Worm (Caenorhabditis elegans) whole organism, young adult: Measurements from ENCODE around the gene skr-17.

Experiments
- B0261.1 ChIP-seq: sonication (generic microtip); optimal IDR thresholded peaks from 2 replicates; lab custom pipeline; 2016; ENCODE audit warnings: mild to moderate bottlenecking, missing genetic modification characterization, moderate library complexity, missing compliant biosample characterization
- D2030.7 ChIP-seq: fragments of 200-800 bp; sonication (Bioruptor generic); IDR thresholded peaks from 2 replicates; pipeline ENCODE4 v1.3.6; 2022; ENCODE audit warnings: missing genetic modification reagents, missing genetic modification characterization, missing compliant biosample characterization
- F23B12.7 ChIP-seq: sonication (generic microtip); optimal IDR thresholded peaks from 2 replicates; lab custom pipeline; 2017; ENCODE audit warnings: missing genetic modification characterization, mild to moderate bottlenecking, missing compliant biosample characterization, antibody characterized with exemption, moderate library complexity; ENCODE audit not compliant: insufficient read depth
- F49E8.2 ChIP-seq: sonication (generic microtip); optimal IDR thresholded peaks from 3 replicates; lab custom pipeline; 2017; ENCODE audit warnings: missing genetic modification characterization, mild to moderate bottlenecking, missing compliant biosample characterization, antibody characterized with exemption, moderate library complexity; ENCODE audit not compliant: insufficient read depth
- F52B5.7 ChIP-seq: sonication (generic microtip); optimal IDR thresholded peaks from 2 replicates; lab custom pipeline; 2016; ENCODE audit warnings: mild to moderate bottlenecking, missing genetic modification characterization, missing compliant biosample characterization
- F55B11.4 ChIP-seq: sonication (generic microtip); optimal IDR thresholded peaks from 2 replicates; lab custom pipeline; 2016; ENCODE audit warnings: missing compliant biosample characterization, missing genetic modification characterization, borderline replicate concordance; ENCODE audit not compliant: insufficient read depth
- F57A8.1 ChIP-seq: fragments of 200-800 bp; sonication (Bioruptor generic); optimal IDR thresholded peaks from 2 replicates; lab custom pipeline; 2018; ENCODE audit warnings: mild to moderate bottlenecking, missing genetic modification characterization, moderate library complexity, missing compliant biosample characterization
- K11D2.4 ChIP-seq: fragments of 200-800 bp; sonication (Bioruptor generic); IDR thresholded peaks from 2 replicates; pipeline ENCODE4 v1.3.6; 2022; ENCODE audit warnings: missing genetic modification reagents, missing genetic modification characterization, missing compliant biosample characterization
- K12H6.12 ChIP-seq: fragments of 200-800 bp; sonication (Bioruptor generic); optimal IDR thresholded peaks from 2 replicates; lab custom pipeline; 2018; ENCODE audit warnings: mild to moderate bottlenecking, missing genetic modification characterization, missing compliant biosample characterization
- Y56A3A.18 ChIP-seq: fragments of 200-800 bp; sonication (Bioruptor generic); IDR thresholded peaks from 2 replicates; pipeline ENCODE4 v1.3.6; 2022; ENCODE audit warnings: missing genetic modification reagents, missing genetic modification characterization, missing compliant biosample characterization
- Y67H2A.10 ChIP-seq: fragments of 200-800 bp; sonication (Bioruptor generic); conservative IDR thresholded peaks from 2 replicates; pipeline ENCODE4 v1.3.6; 2022; ENCODE audit warnings: missing genetic modification reagents, missing genetic modification characterization, missing compliant biosample characterization
- Y79H2A.3 ChIP-seq: fragments of 200-800 bp; sonication (Bioruptor generic); conservative IDR thresholded peaks from 2 replicates; pipeline ENCODE4 v1.3.6; 2022; ENCODE audit warnings: missing genetic modification reagents, missing genetic modification characterization, missing compliant biosample characterization
- ama-1 ChIP-seq, 3 experiments: fragments of 150-350 bp in 1 of 3; sonication (generic microtip) in 2 of 3; optimal IDR thresholded peaks; 2 replicates each; lab custom pipeline; 2014 to 2018; ENCODE audit warnings: missing biosample characterization in 2 of 3, missing genetic modification characterization in 2 of 3, missing genetic modification reagents in 2 of 3
- athp-1 ChIP-seq: sonication (generic microtip); optimal IDR thresholded peaks from 2 replicates; lab custom pipeline; 2017; ENCODE audit warnings: mild to moderate bottlenecking, missing genetic modification characterization, missing compliant biosample characterization
- bed-1 ChIP-seq: fragments of 200-800 bp; sonication (Bioruptor generic); IDR thresholded peaks from 2 replicates; pipeline ENCODE4 v1.3.6; 2022; ENCODE audit warnings: missing genetic modification reagents, missing genetic modification characterization, missing compliant biosample characterization
- cebp-1 ChIP-seq, 2 experiments: fragments of 200-800 bp in 1 of 2; sonication (Bioruptor generic) in 1 of 2; sonication (generic microtip) in 1 of 2; IDR thresholded peaks in 1 of 2; optimal IDR thresholded peaks in 1 of 2; 2 replicates each; pipeline versions ENCODE4 v1.3.6 to Lab custom; 2017 to 2022; ENCODE audit warnings: missing compliant biosample characterization in 2 of 2, missing genetic modification characterization in 2 of 2, mild to moderate bottlenecking in 1 of 2, missing genetic modification reagents in 1 of 2, moderate library complexity in 1 of 2
- cebp-2 ChIP-seq: fragments of 200-800 bp; sonication (Bioruptor generic); IDR thresholded peaks from 2 replicates; pipeline ENCODE4 v1.3.6; 2022; ENCODE audit warnings: missing genetic modification characterization, missing compliant biosample characterization
- ceh-79 ChIP-seq: sonication (generic microtip); optimal IDR thresholded peaks from 2 replicates; lab custom pipeline; 2017; ENCODE audit warnings: mild to moderate bottlenecking, missing genetic modification characterization, missing compliant biosample characterization
- die-1 ChIP-seq: sonication (generic microtip); optimal IDR thresholded peaks from 2 replicates; lab custom pipeline; 2016; ENCODE audit warnings: missing genotype, mild to moderate bottlenecking, missing genetic modification characterization, missing compliant biosample characterization
- dox-1 ChIP-seq: fragments of 200-800 bp; sonication (Bioruptor generic); IDR thresholded peaks from 2 replicates; pipeline ENCODE4 v1.3.6; 2022; ENCODE audit warnings: missing genetic modification reagents, missing genetic modification characterization, missing compliant biosample characterization
- egl-44 ChIP-seq: fragments of 200-800 bp; sonication (Bioruptor generic); IDR thresholded peaks from 2 replicates; pipeline ENCODE4 v1.3.6; 2022; ENCODE audit warnings: missing genetic modification reagents, missing genetic modification characterization, missing compliant biosample characterization
- ets-4 ChIP-seq: fragments of 200-800 bp; sonication (Bioruptor generic); optimal IDR thresholded peaks from 2 replicates; lab custom pipeline; 2018; ENCODE audit warnings: mild to moderate bottlenecking, missing genetic modification characterization, missing compliant biosample characterization
- him-1 ChIP-seq: sonication (generic microtip); optimal IDR thresholded peaks from 2 replicates; lab custom pipeline; 2016; ENCODE audit warnings: missing genotype, missing genetic modification reagents, missing genetic modification characterization, missing compliant biosample characterization
- hmg-1.2 ChIP-seq: fragments of 200-800 bp; sonication (Bioruptor generic); IDR thresholded peaks from 2 replicates; pipeline ENCODE4 v1.3.6; 2022; ENCODE audit warnings: missing genetic modification reagents, missing genetic modification characterization, missing compliant biosample characterization
- hmg-20 ChIP-seq: fragments of 200-800 bp; sonication (Bioruptor generic); IDR thresholded peaks from 2 replicates; pipeline ENCODE4 v1.3.6; 2022; ENCODE audit warnings: missing genetic modification reagents, missing genetic modification characterization, missing compliant biosample characterization
- hrde-1 ChIP-seq: sonication (generic microtip); optimal IDR thresholded peaks from 2 replicates; lab custom pipeline; 2016; ENCODE audit warnings: missing genetic modification characterization, mild to moderate bottlenecking, missing compliant biosample characterization, moderate library complexity, missing genotype, missing genetic modification reagents, borderline replicate concordance
- lag-1 ChIP-seq: fragments of 200-800 bp; sonication (Bioruptor generic); IDR thresholded peaks from 2 replicates; pipeline ENCODE4 v1.3.6; 2022; ENCODE audit warnings: missing genetic modification reagents, missing genetic modification characterization, missing compliant biosample characterization
- lin-26 ChIP-seq: fragments of 200-800 bp; sonication (Bioruptor generic); IDR thresholded peaks from 2 replicates; pipeline ENCODE4 v1.3.6; 2022; ENCODE audit warnings: missing genetic modification reagents, missing genetic modification characterization, missing compliant biosample characterization
- madf-3 ChIP-seq: fragments of 200-800 bp; sonication (Bioruptor generic); IDR thresholded peaks from 2 replicates; pipeline ENCODE4 v1.3.6; 2022; ENCODE audit warnings: missing genetic modification reagents, missing genetic modification characterization, missing compliant biosample characterization
- nfyb-1 ChIP-seq: fragments of 200-800 bp; sonication (Bioruptor generic); IDR thresholded peaks from 2 replicates; pipeline ENCODE4 v1.3.6; 2022; ENCODE audit warnings: missing genetic modification reagents, missing genetic modification characterization, missing compliant biosample characterization
- nhr-27 ChIP-seq: fragments of 200-800 bp; sonication (Bioruptor generic); optimal IDR thresholded peaks from 2 replicates; lab custom pipeline; 2018; ENCODE audit warnings: mild to moderate bottlenecking, missing genetic modification characterization, moderate library complexity, missing compliant biosample characterization
- nhr-80 ChIP-seq: sonication (generic microtip); optimal IDR thresholded peaks from 2 replicates; lab custom pipeline; 2016; ENCODE audit warnings: missing genetic modification characterization, missing compliant biosample characterization
- nhr-90 ChIP-seq: sonication (generic microtip); optimal IDR thresholded peaks from 2 replicates; lab custom pipeline; 2016; ENCODE audit warnings: missing genotype, mild to moderate bottlenecking, missing genetic modification characterization, missing compliant biosample characterization
- pha-4 ChIP-seq: fragments of 150-350 bp; sonication (generic microtip); optimal IDR thresholded peaks from 2 replicates; lab custom pipeline; 2014; ENCODE audit warnings: missing biosample characterization, missing genetic modification reagents, missing genetic modification characterization
- repo-1 ChIP-seq: sonication (generic microtip); optimal IDR thresholded peaks from 2 replicates; lab custom pipeline; 2017; ENCODE audit warnings: mild to moderate bottlenecking, missing genetic modification characterization, missing compliant biosample characterization
- sdz-38 ChIP-seq: sonication (generic microtip); optimal IDR thresholded peaks from 2 replicates; lab custom pipeline; 2016; ENCODE audit warnings: missing genotype, missing genetic modification characterization, missing compliant biosample characterization
- sea-2 ChIP-seq: fragments of 200-800 bp; sonication (Bioruptor generic); IDR thresholded peaks from 2 replicates; pipeline ENCODE4 v1.3.6; 2022; ENCODE audit warnings: missing genetic modification characterization, missing compliant biosample characterization
- snpc-3.4 ChIP-seq: sonication (generic microtip); optimal IDR thresholded peaks from 2 replicates; lab custom pipeline; 2017; ENCODE audit warnings: missing genetic modification characterization, mild to moderate bottlenecking, missing compliant biosample characterization, antibody characterized with exemption, moderate library complexity, missing genotype, missing genetic modification reagents
- snpc-4 ChIP-seq, 5 experiments: fragments of 150-350 bp in 1 of 5; sonication (generic microtip) in 4 of 5; optimal IDR thresholded peaks; 2 replicates each; lab custom pipeline; 2014 to 2018; ENCODE audit warnings: missing genetic modification characterization in 5 of 5, missing biosample characterization in 3 of 5, antibody characterized with exemption in 2 of 5, mild to moderate bottlenecking in 2 of 5, missing compliant biosample characterization in 2 of 5, missing genotype in 2 of 5, moderate library complexity in 2 of 5, missing genetic modification reagents in 1 of 5
- somi-1 ChIP-seq: fragments of 200-800 bp; sonication (Bioruptor generic); optimal IDR thresholded peaks from 2 replicates; lab custom pipeline; 2018; ENCODE audit warnings: mild to moderate bottlenecking, missing genetic modification characterization, missing compliant biosample characterization
- sptf-2 ChIP-seq: fragments of 200-800 bp; sonication (Bioruptor generic); optimal IDR thresholded peaks from 2 replicates; lab custom pipeline; 2018; ENCODE audit warnings: mild to moderate bottlenecking, missing genetic modification characterization, missing compliant biosample characterization
- tbx-9 ChIP-seq: sonication (generic microtip); optimal IDR thresholded peaks from 2 replicates; lab custom pipeline; 2016; ENCODE audit warnings: borderline replicate concordance, missing genetic modification characterization, inconsistent platforms, missing compliant biosample characterization
- xnd-1 ChIP-seq: sonication (generic microtip); optimal IDR thresholded peaks from 2 replicates; lab custom pipeline; 2016; ENCODE audit warnings: missing genotype, missing genetic modification reagents, missing genetic modification characterization, missing compliant biosample characterization
- zfh-2 ChIP-seq: fragments of 200-800 bp; sonication (Bioruptor generic); conservative IDR thresholded peaks from 2 replicates; pipeline ENCODE4 v1.3.6; 2022; ENCODE audit warnings: missing genetic modification reagents, missing genetic modification characterization, missing compliant biosample characterization
- ztf-18 ChIP-seq: sonication (generic microtip); optimal IDR thresholded peaks from 2 replicates; lab custom pipeline; 2016; ENCODE audit warnings: missing genotype, mild to moderate bottlenecking, missing genetic modification characterization, missing compliant biosample characterization
- ztf-3 ChIP-seq: fragments of 200-800 bp; sonication (Bioruptor generic); optimal IDR thresholded peaks from 2 replicates; lab custom pipeline; 2018; ENCODE audit warnings: mild to moderate bottlenecking, missing genetic modification characterization, missing compliant biosample characterization

Gene skr-17

ce11 chrII:7756810-7757209 lies 26.5 kb upstream of the skr-17 start (continued):
- TF ChIP-seq die-1 (tag; lab: Kevin White, UChicago) = peak; percentile 78
- no peak for TF ChIP-seq cebp-1 (GFP tag; IDR thresholded peaks at IDR 0.05; lab: Robert Waterston, UW)
- TF ChIP-seq cebp-1 (tag; optimal IDR thresholded peaks at IDR 0.05; lab: Kevin White, UChicago) = peak; percentile 58
- no peak for TF ChIP-seq lag-1 (GFP tag; lab: Robert Waterston, UW)
- no peak for TF ChIP-seq ama-1 (optimal IDR thresholded peaks at IDR 0.05; lab: Kevin White, UChicago)
- peak in 1 of 2 experiments; percentile 31 for TF ChIP-seq ama-1 (GFP tag; optimal IDR thresholded peaks at IDR 0.05; lab: Kevin White, UChicago)
- no peak for TF ChIP-seq bed-1
- peak; percentile 68 for TF ChIP-seq nhr-90
- TF ChIP-seq snpc-4 (GFP tag; optimal IDR thresholded peaks at IDR 0.05; lab: Kevin White, UChicago) = peak; percentile 53
- TF ChIP-seq snpc-4 (tag; optimal IDR thresholded peaks at IDR 0.05; lab: Kevin White, UChicago) = peak in 2 of 4 experiments; percentile 13 to 63
- no peak for TF ChIP-seq F23B12.7 (tag; lab: Kevin White, UChicago)
- TF ChIP-seq sptf-2 (GFP tag; lab: Kevin White, UChicago) = no peak
- TF ChIP-seq hrde-1 (tag; lab: Kevin White, UChicago) = no peak
- no peak for TF ChIP-seq cebp-2 (GFP tag; lab: Robert Waterston, UW)
- peak; percentile 51 for TF ChIP-seq athp-1 (tag; lab: Kevin White, UChicago)
- TF ChIP-seq madf-3 (GFP tag; lab: Robert Waterston, UW) = 0 out of 2 replicates have a peak, but pooled peaks have one; percentile 25
- TF ChIP-seq ets-4 = no peak
- TF ChIP-seq F55B11.4 (tag; lab: Kevin White, UChicago) = no peak
- TF ChIP-seq xnd-1 (tag; lab: Kevin White, UChicago) = no peak
- TF ChIP-seq B0261.1 (tag; lab: Kevin White, UChicago) = peak; percentile 88
- peak; percentile 79 for TF ChIP-seq him-1 (tag; lab: Kevin White, UChicago)
- TF ChIP-seq dox-1 (GFP tag; lab: Robert Waterston, UW) = peak; percentile 65; the same call in 1 of the 2 replicates
- TF ChIP-seq K11D2.4 (GFP tag; lab: Robert Waterston, UW) = no peak; the same call in 1 of the 2 replicates
- peak; percentile 69; the same call in 1 of the 2 replicates for TF ChIP-seq nfyb-1 (GFP tag; lab: Robert Waterston, UW)
- TF ChIP-seq tbx-9 (tag; lab: Kevin White, UChicago) = no peak
- TF ChIP-seq F49E8.2 (tag; lab: Kevin White, UChicago) = no peak
- no peak for TF ChIP-seq hmg-20
- TF ChIP-seq ceh-79 (tag; lab: Kevin White, UChicago) = peak; percentile 54
- peak; percentile 65 for TF ChIP-seq hmg-1.2 (GFP tag; lab: Robert Waterston, UW)
- peak; percentile 83 for TF ChIP-seq lin-26 (GFP tag; lab: Robert Waterston, UW)
- peak; percentile 46 for TF ChIP-seq D2030.7 (GFP tag; lab: Robert Waterston, UW)
- TF ChIP-seq pha-4 (tag; lab: Kevin White, UChicago) = no peak
- no peak for TF ChIP-seq K12H6.12 (tag; lab: Kevin White, UChicago)
- peak; percentile 81 for TF ChIP-seq repo-1 (tag; lab: Kevin White, UChicago)
- no peak for TF ChIP-seq sdz-38
- no peak for TF ChIP-seq Y67H2A.10 (GFP tag; lab: Robert Waterston, UW)
- no peak for TF ChIP-seq nhr-27
- TF ChIP-seq nhr-80 (tag; lab: Kevin White, UChicago) = peak; percentile 63
- TF ChIP-seq ztf-18 = peak; percentile 59
- peak; percentile 59 for TF ChIP-seq ztf-3 (GFP tag; lab: Kevin White, UChicago)
- TF ChIP-seq F57A8.1 (GFP tag; lab: Kevin White, UChicago) = no peak
- TF ChIP-seq sea-2 (GFP tag; lab: Robert Waterston, UW) = no peak
- 0 out of 2 replicates have a peak, but pooled peaks have one; percentile 31 for TF ChIP-seq Y56A3A.18 (GFP tag; lab: Robert Waterston, UW)
- 0 out of 2 replicates have a peak, but pooled peaks have one; percentile 36 for TF ChIP-seq egl-44 (GFP tag; lab: Robert Waterston, UW)
- peak; percentile 17 for TF ChIP-seq snpc-3.4 (tag; lab: Kevin White, UChicago)
- no peak for TF ChIP-seq F52B5.7 (tag; lab: Kevin White, UChicago)
- no peak for TF ChIP-seq zfh-2
- TF ChIP-seq somi-1 = peak; percentile 30
- TF ChIP-seq Y79H2A.3 (GFP tag; lab: Robert Waterston, UW) = no peak
